Worm (Caenorhabditis elegans): Measurements from ENCODE around the gene lmd-5.

ce11 chrV:7091287-7091686, 32.2 kb upstream of the lmd-5 start, which contains the start of gene nhr-286:
- TF ChIP-seq nhr-25 (tag; optimal IDR thresholded peaks at IDR 0.05) (no peak), nhr-11 (tag; optimal IDR thresholded peaks at IDR 0.05) (no peak)
